Worm (Caenorhabditis elegans) whole organism, young adult: ENCODE data around the gene C45G9.8.
A peak's percentile ranks its signal among the peaks of the same experiment; 100 is the strongest.

Source experiments
- D2030.7 ChIP-seq: fragments of 200-800 bp; sonication (Bioruptor generic); IDR thresholded peaks from 2 replicates; pipeline ENCODE4 v1.3.6; 2022; ENCODE audit warnings: missing genetic modification reagents, missing genetic modification characterization, missing compliant biosample characterization
- F10E7.11 ChIP-seq: sonication (generic microtip); optimal IDR thresholded peaks from 2 replicates; lab custom pipeline; 2017; ENCODE audit warnings: mild to moderate bottlenecking, missing genetic modification characterization, moderate library complexity, missing compliant biosample characterization
- F49E8.2 ChIP-seq: sonication (generic microtip); optimal IDR thresholded peaks from 3 replicates; lab custom pipeline; 2017; ENCODE audit warnings: missing genetic modification characterization, mild to moderate bottlenecking, missing compliant biosample characterization, antibody characterized with exemption, moderate library complexity; ENCODE audit not compliant: insufficient read depth
- K11D2.4 ChIP-seq: fragments of 200-800 bp; sonication (Bioruptor generic); IDR thresholded peaks from 2 replicates; pipeline ENCODE4 v1.3.6; 2022; ENCODE audit warnings: missing genetic modification reagents, missing genetic modification characterization, missing compliant biosample characterization
- T26A5.8 ChIP-seq: sonication (generic microtip); optimal IDR thresholded peaks from 2 replicates; lab custom pipeline; 2016; ENCODE audit warnings: missing genetic modification characterization, missing compliant biosample characterization
- Y56A3A.18 ChIP-seq: fragments of 200-800 bp; sonication (Bioruptor generic); IDR thresholded peaks from 2 replicates; pipeline ENCODE4 v1.3.6; 2022; ENCODE audit warnings: missing genetic modification reagents, missing genetic modification characterization, missing compliant biosample characterization
- Y79H2A.3 ChIP-seq: fragments of 200-800 bp; sonication (Bioruptor generic); conservative IDR thresholded peaks from 2 replicates; pipeline ENCODE4 v1.3.6; 2022; ENCODE audit warnings: missing genetic modification reagents, missing genetic modification characterization, missing compliant biosample characterization
- Y95B8A.8 ChIP-seq: fragments of 200-800 bp; sonication (Bioruptor generic); IDR thresholded peaks from 2 replicates; pipeline ENCODE4 v1.3.6; 2022; ENCODE audit warnings: missing genetic modification reagents, missing genetic modification characterization, missing compliant biosample characterization
- ama-1 ChIP-seq, 3 experiments: fragments of 150-350 bp in 1 of 3; sonication (generic microtip) in 2 of 3; optimal IDR thresholded peaks; 2 replicates each; lab custom pipeline; 2014 to 2018; ENCODE audit warnings: missing biosample characterization in 2 of 3, missing genetic modification characterization in 2 of 3, missing genetic modification reagents in 2 of 3
- aptf-3 ChIP-seq: fragments of 200-800 bp; sonication (Bioruptor generic); IDR thresholded peaks from 2 replicates; pipeline ENCODE4 v1.3.6; 2022; ENCODE audit warnings: missing genetic modification characterization, missing compliant biosample characterization
- attf-6 ChIP-seq: fragments of 200-800 bp; sonication (Bioruptor generic); IDR thresholded peaks from 2 replicates; pipeline ENCODE4 v1.3.6; 2022; ENCODE audit warnings: missing genetic modification reagents, missing genetic modification characterization, missing compliant biosample characterization
- bed-1 ChIP-seq: fragments of 200-800 bp; sonication (Bioruptor generic); IDR thresholded peaks from 2 replicates; pipeline ENCODE4 v1.3.6; 2022; ENCODE audit warnings: missing genetic modification reagents, missing genetic modification characterization, missing compliant biosample characterization
- ceh-100 ChIP-seq: fragments of 200-800 bp; sonication (Bioruptor generic); IDR thresholded peaks from 2 replicates; pipeline ENCODE4 v1.3.6; 2022; ENCODE audit warnings: missing genetic modification reagents, missing genetic modification characterization, missing compliant biosample characterization
- ceh-40 ChIP-seq: fragments of 200-800 bp; sonication (Bioruptor generic); IDR thresholded peaks from 2 replicates; pipeline ENCODE4 v1.3.6; 2022; ENCODE audit warnings: missing genetic modification characterization, missing compliant biosample characterization
- chd-7 ChIP-seq: sonication (generic microtip); optimal IDR thresholded peaks from 2 replicates; lab custom pipeline; 2016; ENCODE audit warnings: mild to moderate bottlenecking, missing genetic modification characterization, moderate library complexity, missing compliant biosample characterization
- dpl-1 ChIP-seq: fragments of 150-350 bp; optimal IDR thresholded peaks from 2 replicates; lab custom pipeline; 2014; ENCODE audit warnings: missing biosample characterization, missing genetic modification reagents, missing genetic modification characterization
- efl-1 ChIP-seq: fragments of 150-350 bp; optimal IDR thresholded peaks from 2 replicates; lab custom pipeline; 2014; ENCODE audit warnings: missing biosample characterization, missing genetic modification reagents, missing genetic modification characterization
- egl-18 ChIP-seq: fragments of 200-800 bp; sonication (Bioruptor generic); IDR thresholded peaks from 2 replicates; pipeline ENCODE4 v1.3.6; 2022; ENCODE audit warnings: missing genetic modification reagents, missing genetic modification characterization, missing compliant biosample characterization
- egl-44 ChIP-seq: fragments of 200-800 bp; sonication (Bioruptor generic); IDR thresholded peaks from 2 replicates; pipeline ENCODE4 v1.3.6; 2022; ENCODE audit warnings: missing genetic modification reagents, missing genetic modification characterization, missing compliant biosample characterization
- ets-4 ChIP-seq: fragments of 200-800 bp; sonication (Bioruptor generic); optimal IDR thresholded peaks from 2 replicates; lab custom pipeline; 2018; ENCODE audit warnings: mild to moderate bottlenecking, missing genetic modification characterization, missing compliant biosample characterization
- fkh-3 ChIP-seq: sonication (generic microtip); optimal IDR thresholded peaks from 2 replicates; lab custom pipeline; 2016; ENCODE audit warnings: mild to moderate bottlenecking, missing genetic modification characterization, missing compliant biosample characterization
- gei-17 ChIP-seq: fragments of 200-800 bp; sonication (Bioruptor generic); optimal IDR thresholded peaks from 2 replicates; lab custom pipeline; 2018; ENCODE audit warnings: mild to moderate bottlenecking, missing genetic modification characterization, missing compliant biosample characterization
- hmg-1.2 ChIP-seq: fragments of 200-800 bp; sonication (Bioruptor generic); IDR thresholded peaks from 2 replicates; pipeline ENCODE4 v1.3.6; 2022; ENCODE audit warnings: missing genetic modification reagents, missing genetic modification characterization, missing compliant biosample characterization
- hsf-1 ChIP-seq: fragments of 200-800 bp; sonication (Bioruptor generic); IDR thresholded peaks from 2 replicates; pipeline ENCODE4 v1.3.6; 2022; ENCODE audit warnings: missing genetic modification reagents, missing genetic modification characterization, missing compliant biosample characterization
- let-526 ChIP-seq: fragments of 200-800 bp; sonication (Bioruptor generic); IDR thresholded peaks from 2 replicates; pipeline ENCODE4 v1.3.6; 2022; ENCODE audit warnings: missing genetic modification reagents, missing genetic modification characterization, missing compliant biosample characterization
- let-607 ChIP-seq, 2 experiments: fragments of 200-800 bp in 1 of 2; sonication (Bioruptor generic) in 1 of 2; sonication (generic microtip) in 1 of 2; optimal IDR thresholded peaks; 2 replicates each; lab custom pipeline; 2016 to 2018; ENCODE audit warnings: mild to moderate bottlenecking in 2 of 2, missing compliant biosample characterization in 2 of 2, missing genetic modification characterization in 2 of 2, moderate library complexity in 2 of 2, missing genotype in 1 of 2
- lin-26 ChIP-seq: fragments of 200-800 bp; sonication (Bioruptor generic); IDR thresholded peaks from 2 replicates; pipeline ENCODE4 v1.3.6; 2022; ENCODE audit warnings: missing genetic modification reagents, missing genetic modification characterization, missing compliant biosample characterization
- mcd-1 ChIP-seq: fragments of 200-800 bp; sonication (Bioruptor generic); IDR thresholded peaks from 2 replicates; pipeline ENCODE4 v1.3.6; 2022; ENCODE audit warnings: missing genetic modification reagents, missing genetic modification characterization, missing compliant biosample characterization
- nhr-80 ChIP-seq: sonication (generic microtip); optimal IDR thresholded peaks from 2 replicates; lab custom pipeline; 2016; ENCODE audit warnings: missing genetic modification characterization, missing compliant biosample characterization
- pbrm-1 ChIP-seq: fragments of 200-800 bp; sonication (Bioruptor generic); IDR thresholded peaks from 2 replicates; pipeline ENCODE4 v1.3.6; 2022; ENCODE audit warnings: missing genetic modification reagents, missing genetic modification characterization, missing compliant biosample characterization
- rcor-1 ChIP-seq: fragments of 200-800 bp; sonication (Bioruptor generic); IDR thresholded peaks from 2 replicates; pipeline ENCODE4 v1.3.6; 2022; ENCODE audit warnings: missing genetic modification reagents, missing genetic modification characterization, missing compliant biosample characterization
- rec-8 ChIP-seq, 2 experiments: sonication (generic microtip); optimal IDR thresholded peaks; 2 replicates each; lab custom pipeline; 2016; ENCODE audit warnings: mild to moderate bottlenecking in 2 of 2, missing genetic modification characterization in 2 of 2, missing genetic modification reagents in 2 of 2, missing genotype in 2 of 2, missing biosample characterization in 1 of 2, missing compliant biosample characterization in 1 of 2, moderate library complexity in 1 of 2
- snpc-3.4 ChIP-seq: sonication (generic microtip); optimal IDR thresholded peaks from 2 replicates; lab custom pipeline; 2017; ENCODE audit warnings: missing genetic modification characterization, mild to moderate bottlenecking, missing compliant biosample characterization, antibody characterized with exemption, moderate library complexity, missing genotype, missing genetic modification reagents
- snpc-4 ChIP-seq, 5 experiments: fragments of 150-350 bp in 1 of 5; sonication (generic microtip) in 4 of 5; optimal IDR thresholded peaks; 2 replicates each; lab custom pipeline; 2014 to 2018; ENCODE audit warnings: missing genetic modification characterization in 5 of 5, missing biosample characterization in 3 of 5, antibody characterized with exemption in 2 of 5, mild to moderate bottlenecking in 2 of 5, missing compliant biosample characterization in 2 of 5, missing genotype in 2 of 5, moderate library complexity in 2 of 5, missing genetic modification reagents in 1 of 5
- sptf-2 ChIP-seq: fragments of 200-800 bp; sonication (Bioruptor generic); optimal IDR thresholded peaks from 2 replicates; lab custom pipeline; 2018; ENCODE audit warnings: mild to moderate bottlenecking, missing genetic modification characterization, missing compliant biosample characterization
- tbp1 ChIP-seq: fragments of 200-800 bp; sonication (Bioruptor generic); optimal IDR thresholded peaks from 2 replicates; lab custom pipeline; 2018; ENCODE audit warnings: mild to moderate bottlenecking, missing genetic modification characterization, missing compliant biosample characterization
- tlf-1 ChIP-seq: fragments of 200-800 bp; sonication (Bioruptor generic); optimal IDR thresholded peaks from 2 replicates; lab custom pipeline; 2018; ENCODE audit warnings: mild to moderate bottlenecking, missing genetic modification characterization, missing compliant biosample characterization
- ztf-18 ChIP-seq: sonication (generic microtip); optimal IDR thresholded peaks from 2 replicates; lab custom pipeline; 2016; ENCODE audit warnings: missing genotype, mild to moderate bottlenecking, missing genetic modification characterization, missing compliant biosample characterization
- ztf-6 ChIP-seq: fragments of 200-800 bp; sonication (Bioruptor generic); IDR thresholded peaks from 2 replicates; pipeline ENCODE4 v1.3.6; 2022; ENCODE audit warnings: missing genetic modification reagents, missing genetic modification characterization, missing compliant biosample characterization

The C45G9.8 gene

DNA sequence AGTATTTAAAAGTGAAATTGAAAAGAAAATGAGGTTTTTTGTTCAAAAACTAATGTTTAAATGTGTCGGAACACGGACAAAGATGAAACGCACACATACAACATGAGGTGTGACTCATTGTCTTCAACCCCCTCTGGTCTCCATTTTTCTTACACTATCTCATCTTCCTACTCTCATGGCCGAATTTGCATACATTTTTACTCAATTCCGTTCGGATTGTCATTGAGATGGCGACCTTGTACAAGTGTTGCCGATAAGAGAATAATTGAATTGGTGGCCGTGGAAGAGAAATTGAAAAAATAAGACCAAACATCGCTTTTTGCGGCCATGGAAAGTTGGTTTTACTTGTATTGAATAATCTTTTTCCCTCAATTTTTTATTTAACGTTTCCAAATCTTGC lies 6.3 kb downstream of the C45G9.8 start, which contains the start of gene txbp-3:
txbp-3 (minus strand) TSS at position 285 of the 400 bp plus-strand sequence.
- TF ChIP-seq bed-1 (GFP tag; lab: Robert Waterston, UW) (no peak), nhr-80 (tag; lab: Kevin White, UChicago) (peak; percentile 90), sptf-2 (GFP tag; lab: Kevin White, UChicago) (no peak), aptf-3 (GFP tag; lab: Robert Waterston, UW) (no peak), hmg-1.2 (GFP tag; lab: Robert Waterston, UW) (peak; percentile 20; the same call in 1 of the 2 replicates), ets-4 (GFP tag; lab: Kevin White, UChicago) (peak; percentile 36), snpc-4 (GFP tag; optimal IDR thresholded peaks at IDR 0.05; lab: Kevin White, UChicago) (no peak), snpc-4 (tag; optimal IDR thresholded peaks at IDR 0.05; lab: Kevin White, UChicago) (peak in 1 of 4 experiments; percentile 49), T26A5.8 (tag; lab: Kevin White, UChicago) (no peak)

DNA sequence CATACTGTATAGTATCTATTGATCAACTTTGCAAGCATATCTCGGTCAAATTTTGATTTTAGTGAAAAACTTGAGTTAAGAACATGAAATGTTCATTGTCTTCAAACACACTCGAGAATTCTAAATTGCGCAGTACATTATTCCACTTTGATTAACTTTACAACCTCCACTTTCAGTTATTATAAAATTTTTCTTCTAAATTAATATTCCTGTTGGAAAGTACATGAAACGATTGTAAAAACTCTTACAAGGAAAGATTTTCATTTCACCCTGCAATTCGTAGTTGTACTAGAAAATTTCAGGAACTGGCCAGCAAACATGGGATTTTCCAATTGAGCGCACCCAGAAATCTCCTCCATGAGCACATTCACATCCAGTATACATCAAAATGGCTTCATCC lies 8.7 kb downstream of the C45G9.8 start, which contains the start of gene C45G9.14:
C45G9.14 (plus strand) TSS at position 301 of the 400 bp plus-strand sequence.
- TF ChIP-seq ama-1 (optimal IDR thresholded peaks at IDR 0.05; lab: Kevin White, UChicago) (no peak), ama-1 (GFP tag; optimal IDR thresholded peaks at IDR 0.05; lab: Kevin White, UChicago) (no peak), F49E8.2 (no peak), chd-7 (no peak)

DNA sequence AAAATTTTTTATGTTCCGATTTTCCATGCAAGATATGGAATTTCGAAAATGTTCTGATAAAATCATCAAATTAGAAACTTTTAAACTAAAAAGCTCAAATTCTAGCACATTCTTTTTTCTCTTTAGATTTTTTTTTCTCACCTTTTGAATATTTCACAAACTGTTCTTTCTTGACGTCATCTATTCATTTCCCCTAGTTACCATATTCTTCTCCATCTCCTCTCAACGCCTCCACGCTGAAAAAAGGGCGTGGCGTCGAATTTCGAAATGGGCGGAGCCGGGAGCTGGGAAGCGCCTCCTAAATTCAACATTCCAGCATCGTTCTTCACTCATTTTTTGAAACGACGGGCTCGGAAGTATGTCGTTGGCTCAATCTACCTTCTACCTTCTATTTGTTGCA lies 11.3 kb downstream of the C45G9.8 start, which contains the start of gene nlp-43:
nlp-43 (plus strand) TSS at position 301 of the 400 bp plus-strand sequence.
- no peak for TF ChIP-seq ceh-100 (GFP tag; lab: Robert Waterston, UW)
- TF ChIP-seq snpc-3.4, result no peak
- TF ChIP-seq rec-8 (tag; optimal IDR thresholded peaks at IDR 0.05; lab: Kevin White, UChicago), result no peak
- TF ChIP-seq F10E7.11, result no peak
- TF ChIP-seq pbrm-1 (GFP tag; lab: Robert Waterston, UW), result no peak

DNA sequence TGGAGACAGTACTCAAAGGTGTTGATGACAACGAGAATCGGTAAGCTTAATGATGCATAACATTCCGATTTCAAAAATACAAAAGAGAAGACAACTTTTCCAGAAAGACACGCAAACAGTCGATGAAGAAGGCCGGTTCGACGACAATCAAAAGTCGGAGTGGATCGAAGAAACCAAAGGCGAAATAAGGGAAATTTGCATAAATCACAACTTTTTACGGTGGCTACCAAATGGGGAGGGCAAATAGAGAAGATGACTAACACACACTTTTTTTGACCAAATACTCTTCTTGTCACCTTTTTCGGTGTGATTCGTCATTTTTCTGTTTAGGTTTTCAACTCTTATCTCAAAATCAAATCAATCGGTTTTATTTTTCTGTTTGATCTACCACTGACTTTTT lies 17.3 kb downstream of the C45G9.8 start, which contains the start of gene C45G9.6:
C45G9.6 (plus strand) TSS at position 301 of the 400 bp plus-strand sequence.
- no peak for TF ChIP-seq efl-1
- no peak for TF ChIP-seq ceh-40 (GFP tag; lab: Robert Waterston, UW)
- TF ChIP-seq gei-17, result no peak
- TF ChIP-seq dpl-1 (GFP tag; lab: Kevin White, UChicago), result no peak
- TF ChIP-seq Y56A3A.18 (GFP tag; lab: Robert Waterston, UW), result no peak

DNA sequence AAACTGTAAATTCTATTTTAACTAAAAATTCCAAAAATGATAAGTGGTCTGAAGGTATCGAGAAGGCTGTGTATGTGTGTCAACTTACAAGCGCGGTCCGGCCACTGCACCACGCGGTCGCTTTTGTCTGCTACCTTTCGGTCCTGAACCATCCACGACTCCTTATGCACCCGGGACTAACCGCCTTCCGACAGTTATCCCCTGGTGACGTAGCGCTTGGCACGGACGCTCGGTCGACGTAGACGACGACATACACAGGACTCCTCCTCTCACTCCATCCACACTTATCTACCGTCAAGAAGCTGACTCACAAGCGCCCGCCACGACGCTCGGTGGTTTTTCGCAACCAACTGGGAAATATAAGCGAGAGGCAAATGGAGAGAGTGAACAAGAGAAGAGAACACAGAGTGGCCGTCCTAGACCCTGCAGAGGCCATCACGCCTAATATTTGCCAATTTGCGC lies 22.0 kb downstream of the C45G9.8 start:
- TF ChIP-seq egl-18 (0 out of 2 replicates have a peak, but pooled peaks have one; percentile 58), Y95B8A.8 (GFP tag; lab: Robert Waterston, UW) (0 out of 2 replicates have a peak, but pooled peaks have one; percentile 73), fkh-3 (tag; lab: Kevin White, UChicago) (peak; percentile 64), let-526 (peak; percentile 59; the same call in 1 of the 2 replicates), ztf-6 (GFP tag; lab: Robert Waterston, UW) (peak; percentile 23; the same call in 1 of the 2 replicates), tbp1 (GFP tag; lab: Kevin White, UChicago) (peak; percentile 85), ceh-100 (GFP tag; lab: Robert Waterston, UW) (peak; percentile 71), D2030.7 (GFP tag; lab: Robert Waterston, UW) (peak; percentile 90), rcor-1 (GFP tag; lab: Robert Waterston, UW) (peak; percentile 93), hsf-1 (GFP tag; lab: Robert Waterston, UW) (0 out of 2 replicates have a peak, but pooled peaks have one; percentile 55), mcd-1 (GFP tag; lab: Robert Waterston, UW) (peak; percentile 84), ztf-18 (tag; lab: Kevin White, UChicago) (peak; percentile 87), tlf-1 (GFP tag; lab: Kevin White, UChicago) (peak; percentile 60), attf-6 (GFP tag; lab: Robert Waterston, UW) (0 out of 2 replicates have a peak, but pooled peaks have one; percentile 57), K11D2.4 (peak; percentile 87), let-607 (tag; optimal IDR thresholded peaks at IDR 0.05; lab: Kevin White, UChicago) (peak in 1 of 2 experiments; percentile 59), F49E8.2 (peak; percentile 9), F10E7.11 (peak; percentile 67), egl-44 (GFP tag; lab: Robert Waterston, UW) (peak; percentile 69; the same call in 1 of the 2 replicates), Y79H2A.3 (GFP tag; lab: Robert Waterston, UW) (0 out of 2 replicates have a peak, but pooled peaks have one; percentile 22), lin-26 (GFP tag; lab: Robert Waterston, UW) (peak; percentile 91)
